Fruit fly (Drosophila melanogaster) whole organism, wandering third instar larva: Measurements from ENCODE around the gene CG32354.
A peak's percentile ranks its signal among the peaks of the same experiment; 100 is the strongest.

Source experiments
- dl ChIP-seq, 2 experiments: fragments of 175-275, 200-275 bp in 1 of 2; fragments of 200-275 bp in 1 of 2; sonication (Bioruptor generic); optimal IDR thresholded peaks; lab custom pipeline; 2018; ENCODE audit warnings: mild to moderate bottlenecking in 2 of 2, missing biosample characterization in 2 of 2, missing genetic modification characterization in 2 of 2, moderate library complexity in 2 of 2; ENCODE audit not compliant: partially characterized antibody in 2 of 2, insufficient read depth in 1 of 2
- foxo ChIP-seq, 2 experiments: fragments of 200-800 bp; sonication (Bioruptor generic); optimal IDR thresholded peaks; 2 replicates in 1 of 2; 3 replicates in 1 of 2; lab custom pipeline; 2016 to 2017; ENCODE audit warnings: missing biosample characterization in 2 of 2, missing genetic modification characterization in 2 of 2
- h ChIP-seq: fragments of 200-800 bp; sonication (Bioruptor generic); optimal IDR thresholded peaks from 3 replicates; lab custom pipeline; 2016; ENCODE audit warnings: missing biosample characterization, mild to moderate bottlenecking, missing genetic modification characterization
- tai ChIP-seq: sonication (Bioruptor generic); optimal IDR thresholded peaks from 2 replicates; lab custom pipeline; 2016; ENCODE audit warnings: missing biosample characterization, missing genetic modification characterization

DNA sequence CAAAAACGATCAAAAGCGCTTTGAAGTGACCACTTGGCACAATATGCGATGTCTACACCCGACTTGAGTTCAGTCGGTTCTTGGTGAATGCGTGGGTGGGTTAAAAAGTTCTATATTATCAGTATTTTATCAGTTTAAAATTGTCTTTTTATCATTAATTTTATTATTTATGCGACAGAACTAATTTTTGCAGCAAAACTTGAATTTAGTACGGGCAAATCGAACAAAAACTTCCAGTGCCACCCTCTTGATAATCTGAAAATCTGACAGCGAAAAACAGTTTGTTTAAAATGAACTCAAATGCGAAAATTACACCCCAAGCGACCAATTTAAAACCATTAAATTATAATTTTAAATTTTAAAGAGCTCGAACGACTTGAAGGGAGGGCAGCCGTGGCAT is 51.1 kb downstream of the CG32354 start:
- TF ChIP-seq foxo (GFP tag; optimal IDR thresholded peaks at IDR 0.05; lab: Kevin White, UChicago) = peak in 1 of 2 experiments; percentile 53
- no peak for TF ChIP-seq dl (GFP tag; optimal IDR thresholded peaks at IDR 0.05; lab: Kevin White, UChicago; ENCODE audit: insufficient read depth in 1 of 2, partially characterized antibody in 2 of 2)
- peak; percentile 73 for TF ChIP-seq h
- no peak for TF ChIP-seq tai (GFP tag; lab: Kevin White, UChicago)
